Fruit fly (Drosophila melanogaster) whole organism, pupa: Measurements from ENCODE around the gene CG16736.

Experiments
- CG10348 ChIP-seq: fragments of 200-800 bp; sonication (Bioruptor generic); IDR thresholded peaks from 2 replicates; pipeline ENCODE4 v1.3.6; 2022; ENCODE audit warnings: missing biosample characterization, missing genetic modification characterization
- CG12605 ChIP-seq: fragments of 200-800 bp; sonication (Bioruptor generic); IDR thresholded peaks from 2 replicates; pipeline ENCODE4 v1.3.6; 2022; ENCODE audit warnings: missing biosample characterization, missing genetic modification characterization
- CG13204 ChIP-seq: fragments of 200-800 bp; sonication (Bioruptor generic); optimal IDR thresholded peaks from 2 replicates; lab custom pipeline; 2018; ENCODE audit warnings: missing biosample characterization, mild to moderate bottlenecking, missing genetic modification characterization, moderate library complexity
- CG14655 ChIP-seq: fragments of 200-800 bp; sonication (Bioruptor generic); optimal IDR thresholded peaks from 3 replicates; lab custom pipeline; 2017; ENCODE audit warnings: mild to moderate bottlenecking, missing biosample characterization, missing genetic modification reagents, missing genetic modification characterization
- CG15710 ChIP-seq: fragments of 200-800 bp; sonication (Bioruptor generic); optimal IDR thresholded peaks from 2 replicates; lab custom pipeline; 2018; ENCODE audit warnings: missing biosample characterization, mild to moderate bottlenecking, missing genetic modification characterization, moderate library complexity
- CG17806 ChIP-seq: fragments of 200-800 bp; sonication (Bioruptor generic); optimal IDR thresholded peaks from 2 replicates; lab custom pipeline; 2018; ENCODE audit warnings: missing biosample characterization, mild to moderate bottlenecking, missing genetic modification characterization, moderate library complexity
- CG32121 ChIP-seq: fragments of 200-800 bp; sonication (Bioruptor generic); IDR thresholded peaks from 2 replicates; pipeline ENCODE4 v1.3.6; 2022; ENCODE audit warnings: missing biosample characterization, missing genetic modification characterization
- CG34367 ChIP-seq: fragments of 200-800 bp; sonication (Bioruptor generic); optimal IDR thresholded peaks from 2 replicates; lab custom pipeline; 2018; ENCODE audit warnings: missing biosample characterization, mild to moderate bottlenecking, missing genetic modification characterization
- CG4496 ChIP-seq: fragments of 200-800 bp; sonication (Bioruptor generic); IDR thresholded peaks from 3 replicates; pipeline ENCODE4 v1.3.6; 2022; ENCODE audit warnings: missing biosample characterization, missing genetic modification characterization
- CG8159 ChIP-seq: fragments of 200-800 bp; sonication (Bioruptor generic); optimal IDR thresholded peaks from 3 replicates; lab custom pipeline; 2018; ENCODE audit warnings: missing biosample characterization, mild to moderate bottlenecking, missing genetic modification characterization, moderate library complexity
- CG8301 ChIP-seq: fragments of 200-800 bp; sonication (Bioruptor generic); optimal IDR thresholded peaks from 2 replicates; lab custom pipeline; 2018; ENCODE audit warnings: missing biosample characterization, mild to moderate bottlenecking, missing genetic modification characterization
- CG9948 ChIP-seq: fragments of 200-800 bp; sonication (Bioruptor generic); optimal IDR thresholded peaks from 2 replicates; lab custom pipeline; 2018; ENCODE audit warnings: missing biosample characterization, mild to moderate bottlenecking, missing genetic modification characterization, moderate library complexity
- D1 ChIP-seq: fragments of 200-800 bp; sonication (Bioruptor generic); optimal IDR thresholded peaks from 2 replicates; lab custom pipeline; 2018; ENCODE audit warnings: missing biosample characterization, mild to moderate bottlenecking, missing genetic modification characterization, moderate library complexity
- EcR ChIP-seq: fragments of 200-800 bp; sonication (Bioruptor generic); optimal IDR thresholded peaks from 3 replicates; lab custom pipeline; 2019; ENCODE audit warnings: missing biosample characterization, missing genetic modification characterization, mild to moderate bottlenecking, moderate library complexity, missing genetic modification reagents
- Ets98B ChIP-seq: fragments of 200-800 bp; sonication (Bioruptor generic); IDR thresholded peaks from 2 replicates; pipeline ENCODE4 v1.3.6; 2022; ENCODE audit warnings: missing biosample characterization, missing genetic modification characterization
- Pif1A ChIP-seq: fragments of 200-800 bp; sonication (Bioruptor generic); optimal IDR thresholded peaks from 3 replicates; lab custom pipeline; 2016; ENCODE audit warnings: missing biosample characterization, missing genetic modification characterization
- Pif1B ChIP-seq: fragments of 200-800 bp; sonication (Bioruptor generic); optimal IDR thresholded peaks from 3 replicates; lab custom pipeline; 2016; ENCODE audit warnings: missing biosample characterization, missing genetic modification characterization
- Snoo ChIP-seq: fragments of 200-800 bp; sonication (Bioruptor generic); optimal IDR thresholded peaks from 3 replicates; lab custom pipeline; 2017; ENCODE audit warnings: missing biosample characterization, mild to moderate bottlenecking, missing genetic modification characterization, inconsistent platforms
- fd96Ca ChIP-seq: fragments of 200-800 bp; sonication (Bioruptor generic); IDR thresholded peaks from 3 replicates; pipeline ENCODE4 v1.3.6; 2022; ENCODE audit warnings: missing biosample characterization, missing genetic modification characterization
- gl ChIP-seq: fragments of 200-800 bp; sonication (Bioruptor generic); optimal IDR thresholded peaks from 2 replicates; lab custom pipeline; 2018; ENCODE audit warnings: missing biosample characterization, mild to moderate bottlenecking, missing genetic modification characterization
- rn ChIP-seq: fragments of 200-800 bp; sonication (Bioruptor generic); IDR thresholded peaks from 2 replicates; pipeline ENCODE4 v1.3.6; 2022; ENCODE audit warnings: missing biosample characterization, missing genetic modification characterization

Gene CG16736

DNA sequence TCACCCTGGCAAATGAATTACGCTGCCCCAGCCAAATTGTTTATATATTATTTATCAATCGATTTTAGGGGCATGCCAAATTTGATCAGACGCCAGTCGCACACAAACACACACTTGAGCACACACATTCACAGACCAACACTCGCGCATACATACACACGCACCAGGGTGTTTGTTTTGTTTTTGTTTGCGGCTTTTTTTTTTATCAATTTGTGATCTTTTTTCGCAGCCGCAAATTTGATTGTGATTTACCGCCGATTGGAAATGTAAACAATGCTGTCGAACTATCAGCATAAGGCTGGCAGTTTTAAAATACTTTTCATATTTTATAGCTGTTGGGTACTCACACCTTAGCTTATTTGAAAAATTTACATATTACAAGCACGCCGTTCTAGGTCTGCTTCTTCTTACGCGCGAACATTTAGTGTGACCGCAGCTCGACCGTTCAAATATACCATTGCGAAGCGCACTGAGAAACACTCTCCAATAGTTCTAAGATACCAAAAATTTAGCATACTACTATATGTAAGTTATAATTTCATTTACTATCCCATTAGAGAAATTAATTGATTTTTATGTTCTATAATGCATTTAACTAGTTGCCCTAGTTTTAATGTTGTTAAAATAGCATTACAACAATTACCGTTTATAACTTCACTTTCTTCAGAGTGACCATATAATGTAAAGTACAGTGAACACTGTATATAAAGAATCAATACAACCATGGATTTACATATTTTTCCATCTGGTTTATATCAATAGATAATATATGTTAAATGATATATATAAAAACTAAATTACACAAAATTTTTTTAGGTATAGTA, 20.0 kb downstream of the CG16736 start, which contains the start of gene pum:
Gene pum (minus strand): TSS at position 415 of the 824 bp plus-strand sequence.
- TF ChIP-seq CG34367 (tag; lab: Kevin White, UChicago): peak; percentile 12
- no peak for TF ChIP-seq CG17806 (tag; lab: Kevin White, UChicago)
- no peak; the same call in 1 of the 2 replicates for TF ChIP-seq Ets98B
- no peak for TF ChIP-seq CG10348 (GFP tag; lab: Robert Waterston, UW)
- peak; percentile 26 for TF ChIP-seq CG8301 (tag; lab: Kevin White, UChicago)
- TF ChIP-seq Pif1A (GFP tag; lab: Kevin White, UChicago): peak; percentile 38
- peak; percentile 44 for TF ChIP-seq CG14655
- TF ChIP-seq CG12605 (GFP tag; lab: Robert Waterston, UW): peak; percentile 27; the same call in 1 of the 2 replicates
- no peak for TF ChIP-seq fd96Ca
- no peak; the same call in 2 of the 3 replicates for TF ChIP-seq CG4496 (GFP tag; lab: Robert Waterston, UW)
- peak; percentile 52 for TF ChIP-seq CG13204 (GFP tag; lab: Kevin White, UChicago)
- peak; percentile 29 for TF ChIP-seq CG9948 (tag; lab: Kevin White, UChicago)
- no peak for TF ChIP-seq rn (GFP tag; lab: Robert Waterston, UW)
- peak; percentile 2 for TF ChIP-seq EcR (GFP tag; lab: Kevin White, UChicago)
- TF ChIP-seq CG15710 (tag; lab: Kevin White, UChicago): peak; percentile 11
- peak; percentile 21 for TF ChIP-seq Pif1B
- TF ChIP-seq CG8159: peak; percentile 37
- TF ChIP-seq D1 (tag; lab: Kevin White, UChicago): peak; percentile 56
- peak; percentile 28; the same call in 1 of the 2 replicates for TF ChIP-seq CG32121
- no peak for TF ChIP-seq Snoo
- peak; percentile 59 for TF ChIP-seq gl (tag; lab: Kevin White, UChicago)

- peak; percentile 49 for TF ChIP-seq EcR (GFP tag; lab: Kevin White, UChicago)
- TF ChIP-seq CG9948 (tag; lab: Kevin White, UChicago): no peak
- peak; percentile 72 for TF ChIP-seq CG4496 (GFP tag; lab: Robert Waterston, UW)
- TF ChIP-seq Snoo: peak; percentile 26
- peak; percentile 41 for TF ChIP-seq CG12605 (GFP tag; lab: Robert Waterston, UW)
- TF ChIP-seq Pif1A (GFP tag; lab: Kevin White, UChicago): peak; percentile 39
- TF ChIP-seq CG17806 (tag; lab: Kevin White, UChicago): no peak
- TF ChIP-seq CG8301 (tag; lab: Kevin White, UChicago): no peak
- no peak for TF ChIP-seq CG10348 (GFP tag; lab: Robert Waterston, UW)
- peak; percentile 29 for TF ChIP-seq Pif1B
- TF ChIP-seq CG13204 (GFP tag; lab: Kevin White, UChicago): no peak
- no peak for TF ChIP-seq D1 (tag; lab: Kevin White, UChicago)
- peak; percentile 24; the same call in 1 of the 3 replicates for TF ChIP-seq fd96Ca
- peak; percentile 43; the same call in 1 of the 2 replicates for TF ChIP-seq Ets98B
- no peak for TF ChIP-seq CG34367 (tag; lab: Kevin White, UChicago)
Observed at dm6 chr3R:9236883-9237267, 20.6 kb downstream of the CG16736 start.

- no peak for TF ChIP-seq Pif1B
- 0 out of 2 replicates have a peak, but pooled peaks have one; percentile 8 for TF ChIP-seq Ets98B
- peak; percentile 15 for TF ChIP-seq CG13204 (GFP tag; lab: Kevin White, UChicago)
- peak; percentile 3 for TF ChIP-seq CG34367 (tag; lab: Kevin White, UChicago)
Observed at dm6 chr3R:9236070-9236492, 21.4 kb downstream of the CG16736 start.

DNA sequence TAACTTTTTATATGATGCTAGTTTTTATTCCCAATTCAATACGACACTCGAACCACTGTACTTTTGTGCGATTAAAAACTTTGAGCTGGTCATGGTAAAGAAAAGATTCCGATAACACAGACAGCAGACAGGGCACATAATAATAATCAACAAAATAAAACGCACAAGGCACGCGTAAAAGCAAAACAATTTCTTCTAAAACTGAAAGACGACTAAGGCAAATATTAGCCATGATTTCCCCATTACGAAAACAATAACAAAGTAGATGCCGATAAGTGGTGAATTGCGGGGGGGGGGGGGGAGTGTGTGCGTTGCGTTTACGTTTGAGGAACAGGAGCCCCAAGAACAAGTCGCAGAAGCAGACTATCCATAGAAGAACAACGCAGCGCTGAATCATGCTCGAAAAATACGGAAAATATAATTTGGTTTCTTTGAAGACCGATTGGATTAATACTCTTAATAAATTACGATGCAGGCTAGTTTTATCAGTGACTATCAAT, 22.7 kb downstream of the CG16736 start:
- TF ChIP-seq Pif1B (peak; percentile 0), Snoo (no peak), CG34367 (tag; lab: Kevin White, UChicago) (no peak), CG13204 (GFP tag; lab: Kevin White, UChicago) (no peak), CG8159 (no peak), CG17806 (tag; lab: Kevin White, UChicago) (no peak), CG9948 (tag; lab: Kevin White, UChicago) (no peak), D1 (tag; lab: Kevin White, UChicago) (no peak), CG15710 (tag; lab: Kevin White, UChicago) (no peak)

DNA sequence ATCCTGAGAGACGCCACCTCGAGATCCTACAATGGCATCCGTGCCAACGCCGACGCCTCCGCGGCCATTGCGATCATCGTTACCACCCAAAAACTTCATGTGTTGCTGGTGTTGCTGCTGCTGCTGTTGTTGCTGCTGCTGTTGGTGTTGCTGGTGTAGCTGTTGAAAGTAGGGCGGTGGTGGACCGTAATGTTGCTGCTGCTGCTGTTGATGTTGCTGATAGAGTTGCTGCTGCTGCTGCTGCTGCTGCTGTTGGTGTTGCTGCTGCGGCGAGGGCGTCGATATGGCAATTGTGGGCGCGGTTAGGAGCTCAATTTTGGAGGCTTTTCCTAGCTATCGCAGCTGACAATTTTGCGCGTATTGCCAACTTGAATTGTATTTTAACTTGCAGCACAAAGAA, 23.8 kb downstream of the CG16736 start:
- TF ChIP-seq rn (GFP tag; lab: Robert Waterston, UW) (no peak), CG8159 (no peak), Pif1B (no peak), CG8301 (tag; lab: Kevin White, UChicago) (no peak), Ets98B (no peak)

DNA sequence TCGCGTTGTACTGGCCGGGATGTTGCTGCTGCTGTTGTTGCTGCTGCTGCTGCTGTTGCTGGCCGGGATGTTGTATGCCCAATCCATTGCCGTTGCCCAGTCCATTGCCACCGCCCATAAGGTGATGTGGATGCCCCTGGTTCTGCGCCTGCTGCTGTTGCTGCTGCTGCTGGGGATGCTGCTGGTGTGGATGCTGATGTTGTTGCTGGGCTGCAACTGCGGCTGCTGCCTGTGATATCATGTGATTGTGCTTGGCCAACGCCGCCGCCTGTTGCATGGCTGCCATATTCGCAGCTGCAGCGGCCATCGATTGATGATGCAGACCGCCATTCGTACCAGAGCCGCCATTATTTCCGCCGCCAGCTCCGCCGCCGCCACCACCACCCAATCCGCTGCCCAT, 25.2 kb downstream of the CG16736 start:
- TF ChIP-seq CG8301 (tag; lab: Kevin White, UChicago) (no peak), CG4496 (GFP tag; lab: Robert Waterston, UW) (no peak), gl (tag; lab: Kevin White, UChicago) (no peak), Pif1B (no peak), Ets98B (no peak), Pif1A (GFP tag; lab: Kevin White, UChicago) (no peak), CG17806 (tag; lab: Kevin White, UChicago) (no peak), CG34367 (tag; lab: Kevin White, UChicago) (no peak), rn (GFP tag; lab: Robert Waterston, UW) (no peak), Snoo (no peak), fd96Ca (no peak), CG8159 (no peak), EcR (GFP tag; lab: Kevin White, UChicago) (no peak), CG9948 (tag; lab: Kevin White, UChicago) (no peak), CG15710 (tag; lab: Kevin White, UChicago) (no peak), CG14655 (no peak)
